Worm (Caenorhabditis elegans): ENCODE results near the gene nlp-52.

DNA sequence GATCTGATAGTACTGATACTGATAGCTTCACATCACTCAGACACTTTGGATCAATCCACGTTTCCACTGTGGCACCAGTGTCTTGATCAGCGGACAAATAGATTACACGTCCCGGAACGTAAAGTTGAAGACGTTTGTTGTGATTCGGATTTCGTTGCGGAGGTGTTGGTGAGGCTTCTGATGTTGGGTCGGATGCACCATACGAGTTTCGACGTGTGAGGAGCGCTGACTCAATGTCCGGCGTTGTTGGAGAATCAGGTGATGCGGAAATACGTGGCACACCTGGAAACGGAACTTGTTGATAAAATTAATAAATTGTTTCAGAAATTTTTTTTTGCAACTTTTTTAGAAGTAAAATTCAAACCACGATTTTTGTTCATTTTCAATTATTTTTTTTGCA lies 17.2 kb downstream of the nlp-52 start, which contains the start of gene alh-11:
- no peak for TF ChIP-seq ama-1 (optimal IDR thresholded peaks at IDR 0.05)
- no peak for TF ChIP-seq ets-7 (tag; optimal IDR thresholded peaks at IDR 0.05)
- no peak for TF ChIP-seq tbx-37 (GFP tag; conservative IDR thresholded peaks at IDR 0.05)
- no peak for TF ChIP-seq scrt-1 (GFP tag; IDR thresholded peaks at IDR 0.05)
- TF ChIP-seq aly-1 (tag; optimal IDR thresholded peaks at IDR 0.05), result no peak
- no peak for TF ChIP-seq hnd-1 (tag; optimal IDR thresholded peaks at IDR 0.05)
- TF ChIP-seq ceh-36 (tag; optimal IDR thresholded peaks at IDR 0.05), result no peak
- TF ChIP-seq F13C5.2 (tag; optimal IDR thresholded peaks at IDR 0.05), result no peak
- TF ChIP-seq flt-1 (GFP tag; IDR thresholded peaks at IDR 0.05), result no peak
